Worm (Caenorhabditis elegans) whole organism, L4/young adult: ENCODE data around the gene F15H10.7.

Experiments
- dao-5 ChIP-seq: sonication (generic microtip); optimal IDR thresholded peaks from 2 replicates; lab custom pipeline; 2016; ENCODE audit warnings: missing genotype, missing genetic modification characterization, moderate library complexity, missing compliant biosample characterization
- him-1 ChIP-seq: sonication (generic microtip); optimal IDR thresholded peaks from 2 replicates; lab custom pipeline; 2016; ENCODE audit warnings: missing genotype, missing genetic modification reagents, missing genetic modification characterization, missing compliant biosample characterization

DNA sequence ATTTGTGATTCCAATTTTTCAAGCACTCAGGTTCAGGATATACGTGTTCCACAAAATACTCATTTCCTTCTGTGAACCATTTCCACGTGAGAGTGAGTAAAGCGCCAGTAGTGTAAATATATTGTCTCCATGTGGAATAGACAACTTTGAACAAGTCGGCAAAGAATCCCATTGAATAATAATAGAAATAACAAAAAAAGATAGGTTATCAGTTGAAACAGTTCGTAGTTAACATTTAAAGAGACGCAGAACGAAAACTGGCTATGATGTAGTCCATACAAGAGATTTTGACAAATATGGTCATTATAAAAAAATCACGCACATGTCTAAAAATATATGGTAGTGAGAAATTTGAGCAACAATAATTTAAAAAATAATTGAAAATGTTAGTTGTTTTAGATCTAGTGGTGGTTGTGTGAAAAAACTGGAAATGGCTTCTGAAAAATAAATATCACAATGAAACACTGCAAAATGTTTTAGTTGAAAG, 48.7 kb downstream of the F15H10.7 start, which contains the start of gene ceeh-2:
- TF ChIP-seq him-1 (tag; lab: Kevin White, UChicago) (no peak), dao-5 (tag; lab: Kevin White, UChicago) (no peak)
